Worm (Caenorhabditis elegans) whole organism, mixed stage, embryonic: ENCODE data around the gene dtmk-1.

Source experiments
- lin-13 ChIP-seq: fragments of 150-350 bp; optimal IDR thresholded peaks from 2 replicates; lab custom pipeline; 2014; ENCODE audit warnings: missing biosample characterization, missing genetic modification characterization
- lsy-2 ChIP-seq: fragments of 150-350 bp; optimal IDR thresholded peaks from 2 replicates; lab custom pipeline; 2014; ENCODE audit warnings: missing biosample characterization, missing genetic modification characterization
- mep-1 ChIP-seq: fragments of 150-350 bp; optimal IDR thresholded peaks from 2 replicates; lab custom pipeline; 2017; ENCODE audit warnings: missing biosample characterization, missing genetic modification reagents, missing genetic modification characterization, inconsistent platforms
- nhr-237 ChIP-seq: fragments of 150-350 bp; optimal IDR thresholded peaks from 2 replicates; lab custom pipeline; 2014; ENCODE audit warnings: missing biosample characterization, missing genetic modification characterization
- nhr-76 ChIP-seq: sonication (generic microtip); optimal IDR thresholded peaks from 2 replicates; lab custom pipeline; 2017; ENCODE audit warnings: missing biosample characterization, missing genetic modification characterization
- snpc-4 ChIP-seq: fragments of 150-350 bp; optimal IDR thresholded peaks from 2 replicates; lab custom pipeline; 2014; ENCODE audit warnings: missing biosample characterization, missing genetic modification characterization
- unc-39 ChIP-seq: fragments of 150-350 bp; optimal IDR thresholded peaks from 2 replicates; lab custom pipeline; 2014; ENCODE audit warnings: missing biosample characterization, missing genetic modification characterization

DNA sequence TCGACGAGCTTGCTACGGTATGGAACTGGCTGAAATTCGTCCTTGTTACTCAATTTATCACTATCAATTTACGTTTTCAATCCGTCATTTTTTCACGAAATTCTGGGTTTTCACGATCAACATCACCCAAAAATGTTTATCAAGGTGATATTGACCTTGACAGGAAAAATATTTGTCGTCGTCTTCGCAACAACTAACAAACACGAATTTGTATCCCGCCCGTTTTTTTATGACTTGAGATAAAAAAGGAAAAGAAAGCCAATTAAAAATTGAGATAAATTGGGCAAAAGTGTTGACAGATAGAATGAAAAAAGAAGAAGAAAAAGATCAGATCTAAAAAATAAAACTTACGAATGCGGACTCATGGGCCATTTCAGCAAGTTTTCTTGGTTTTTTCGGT is 44.0 kb upstream of the dtmk-1 start:
- no peak for TF ChIP-seq snpc-4
- TF ChIP-seq nhr-237 (tag; lab: Kevin White, UChicago), result no peak
- no peak for TF ChIP-seq unc-39
- TF ChIP-seq nhr-76, result no peak
- no peak for TF ChIP-seq lsy-2 (tag; lab: Kevin White, UChicago)
- no peak for TF ChIP-seq lin-13
- no peak for TF ChIP-seq mep-1 (tag; lab: Kevin White, UChicago)
